Fruit fly (Drosophila melanogaster) whole organism, embryonic: ENCODE results near the gene CG43137.

ENCODE experiments used
- Asciz ChIP-seq: fragments of 200-800 bp; sonication (Bioruptor generic); optimal IDR thresholded peaks from 2 replicates; lab custom pipeline; 2017; ENCODE audit warnings: missing biosample characterization, mild to moderate bottlenecking, missing genetic modification characterization, missing genetic modification reagents
- Atf-2 ChIP-seq: fragments of 200-800 bp; sonication (Bioruptor generic); optimal IDR thresholded peaks from 2 replicates; lab custom pipeline; 2016; ENCODE audit warnings: missing biosample characterization, missing genetic modification characterization
- BEAF-32 ChIP-seq: fragments of 200-800 bp; sonication (Bioruptor generic); optimal IDR thresholded peaks from 3 replicates; lab custom pipeline; 2017; ENCODE audit warnings: missing biosample characterization, missing genetic modification characterization, mild to moderate bottlenecking, moderate library complexity, missing genetic modification reagents
- CG1024 ChIP-seq: fragments of 200-800 bp; sonication (Bioruptor generic); IDR thresholded peaks from 2 replicates; pipeline ENCODE4 v1.3.6; 2022; ENCODE audit warnings: missing biosample characterization, missing genetic modification characterization
- CG10654 ChIP-seq: fragments of 200-800 bp; sonication (Bioruptor generic); optimal IDR thresholded peaks from 2 replicates; lab custom pipeline; 2016; ENCODE audit warnings: missing biosample characterization, missing genetic modification characterization
- CG12299 ChIP-seq: fragments of 200-800 bp; sonication (Bioruptor generic); optimal IDR thresholded peaks from 2 replicates; lab custom pipeline; 2018; ENCODE audit warnings: missing biosample characterization, mild to moderate bottlenecking, missing genetic modification characterization
- CG14441 ChIP-seq: fragments of 200-800 bp; sonication (Bioruptor generic); IDR thresholded peaks from 2 replicates; pipeline ENCODE4 v1.3.6; 2022; ENCODE audit warnings: missing biosample characterization, missing genetic modification characterization
- CG15479 ChIP-seq: fragments of 200-800 bp; sonication (Bioruptor generic); optimal IDR thresholded peaks from 3 replicates; lab custom pipeline; 2019; ENCODE audit warnings: missing biosample characterization, mild to moderate bottlenecking, missing genetic modification characterization, moderate library complexity
- CG15696 ChIP-seq: fragments of 200-800 bp; sonication (Bioruptor generic); optimal IDR thresholded peaks from 2 replicates; lab custom pipeline; 2019; ENCODE audit warnings: missing biosample characterization, mild to moderate bottlenecking, missing genetic modification characterization, moderate library complexity
- CG16863 ChIP-seq: fragments of 200-800 bp; sonication (Bioruptor generic); optimal IDR thresholded peaks from 3 replicates; lab custom pipeline; 2016; ENCODE audit warnings: missing biosample characterization, missing genetic modification characterization
- CG17802 ChIP-seq: fragments of 200-800 bp; sonication (Bioruptor generic); optimal IDR thresholded peaks from 2 replicates; lab custom pipeline; 2018; ENCODE audit warnings: missing biosample characterization, mild to moderate bottlenecking, missing genetic modification characterization, moderate library complexity
- CG17912 ChIP-seq: fragments of 200-800 bp; sonication (Bioruptor generic); optimal IDR thresholded peaks from 2 replicates; lab custom pipeline; 2018; ENCODE audit warnings: missing biosample characterization, mild to moderate bottlenecking, missing genetic modification characterization
- CG18764 ChIP-seq: fragments of 200-800 bp; sonication (Bioruptor generic); optimal IDR thresholded peaks from 3 replicates; lab custom pipeline; 2016; ENCODE audit warnings: missing biosample characterization, missing genetic modification characterization
- CG31441 ChIP-seq: fragments of 200-800 bp; sonication (Bioruptor generic); IDR thresholded peaks from 2 replicates; pipeline ENCODE4 v1.3.6; 2022; ENCODE audit warnings: missing biosample characterization, missing genetic modification characterization
- CG32532 ChIP-seq: fragments of 200-800 bp; sonication (Bioruptor generic); IDR thresholded peaks from 2 replicates; pipeline ENCODE4 v1.3.6; 2022; ENCODE audit warnings: missing biosample characterization, missing genetic modification characterization
- CG3726 ChIP-seq: fragments of 200-800 bp; sonication (Bioruptor generic); IDR thresholded peaks from 3 replicates; pipeline ENCODE4, ENCODE4 v1.3.6; 2022; ENCODE audit warnings: missing biosample characterization, missing genetic modification characterization
- CG6813 ChIP-seq: fragments of 200-800 bp; sonication (Bioruptor generic); optimal IDR thresholded peaks from 2 replicates; lab custom pipeline; 2017; ENCODE audit warnings: missing biosample characterization, missing genetic modification characterization, mild to moderate bottlenecking, moderate library complexity, missing genetic modification reagents
- CG8388 ChIP-seq: fragments of 200-800 bp; sonication (Bioruptor generic); optimal IDR thresholded peaks from 2 replicates; lab custom pipeline; 2019; ENCODE audit warnings: missing biosample characterization, mild to moderate bottlenecking, missing genetic modification characterization, moderate library complexity
- CG8478 ChIP-seq: fragments of >200 bp; optimal IDR thresholded peaks from 2 replicates; lab custom pipeline; 2018
- CG8924 ChIP-seq: fragments of 200-800 bp; optimal IDR thresholded peaks from 3 replicates; lab custom pipeline; 2019; ENCODE audit warnings: missing biosample characterization, mild to moderate bottlenecking, missing genetic modification characterization, moderate library complexity
- CG9797 ChIP-seq: fragments of 200-800 bp; sonication (Bioruptor generic); optimal IDR thresholded peaks from 3 replicates; lab custom pipeline; 2018; ENCODE audit warnings: missing biosample characterization, mild to moderate bottlenecking, missing genetic modification characterization
- Dip2 ChIP-seq: fragments of 200-800 bp; sonication (Bioruptor generic); IDR thresholded peaks from 2 replicates; pipeline ENCODE4 v1.3.6; 2022; ENCODE audit warnings: missing biosample characterization, missing genetic modification characterization
- Dll ChIP-seq: fragments of 200-800 bp; sonication (Bioruptor generic); IDR thresholded peaks from 4 replicates; pipeline ENCODE4 v1.3.6; 2022; ENCODE audit warnings: missing biosample characterization, missing genetic modification characterization; ENCODE audit not compliant: partially characterized antibody
- HmgZ ChIP-seq: fragments of 200-800 bp; sonication (Bioruptor generic); optimal IDR thresholded peaks from 2 replicates; lab custom pipeline; 2018; ENCODE audit warnings: missing biosample characterization, mild to moderate bottlenecking, missing genetic modification characterization
- MBD-R2 ChIP-seq: fragments of 200-800 bp; sonication (Bioruptor generic); IDR thresholded peaks from 2 replicates; pipeline ENCODE4 v1.3.6; 2022; ENCODE audit warnings: missing biosample characterization, missing genetic modification characterization
- MTF-1 ChIP-seq: fragments of 200-800 bp; sonication (Bioruptor generic); optimal IDR thresholded peaks from 2 replicates; lab custom pipeline; 2018; ENCODE audit warnings: missing biosample characterization, mild to moderate bottlenecking, missing genetic modification characterization, borderline replicate concordance
- Pdp1 ChIP-seq, 2 experiments: fragments of 200-800 bp; sonication (Bioruptor generic); optimal IDR thresholded peaks; 3 replicates each; lab custom pipeline; 2016; ENCODE audit warnings: missing biosample characterization in 2 of 2, missing genetic modification characterization in 2 of 2, mild to moderate bottlenecking in 1 of 2, moderate library complexity in 1 of 2
- bowl ChIP-seq: fragments of 200-800 bp; sonication (Bioruptor generic); IDR thresholded peaks from 2 replicates; pipeline ENCODE4 v1.3.6; 2022; ENCODE audit warnings: missing biosample characterization, missing genetic modification characterization
- bsh ChIP-seq, 2 experiments: fragments of 200-800 bp; sonication (Bioruptor generic); optimal IDR thresholded peaks; 2 replicates each; lab custom pipeline; 2017 to 2018; ENCODE audit warnings: mild to moderate bottlenecking in 2 of 2, missing biosample characterization in 2 of 2, missing genetic modification characterization in 2 of 2, moderate library complexity in 1 of 2
- caup ChIP-seq: fragments of 200-800 bp; sonication (Bioruptor generic); optimal IDR thresholded peaks from 3 replicates; lab custom pipeline; 2017; ENCODE audit warnings: missing biosample characterization, mild to moderate bottlenecking, missing genetic modification characterization, moderate library complexity; ENCODE audit not compliant: severe bottlenecking
- dmrt11E ChIP-seq: fragments of 200-800 bp; sonication (Bioruptor generic); optimal IDR thresholded peaks from 3 replicates; lab custom pipeline; 2018; ENCODE audit warnings: missing biosample characterization, mild to moderate bottlenecking, missing genetic modification characterization, moderate library complexity
- ems ChIP-seq: fragments of 200-800 bp; sonication (Bioruptor generic); optimal IDR thresholded peaks from 3 replicates; lab custom pipeline; 2016; ENCODE audit warnings: missing biosample characterization, missing genetic modification characterization
- fd102C ChIP-seq: fragments of 200-800 bp; sonication (Bioruptor generic); optimal IDR thresholded peaks from 2 replicates; lab custom pipeline; 2018; ENCODE audit warnings: missing biosample characterization, mild to moderate bottlenecking, missing genetic modification characterization, moderate library complexity
- lbe ChIP-seq: fragments of 200-800 bp; sonication (Bioruptor generic); optimal IDR thresholded peaks from 2 replicates; lab custom pipeline; 2016; ENCODE audit warnings: missing biosample characterization, mild to moderate bottlenecking, missing genetic modification characterization
- lmd ChIP-seq: fragments of 200-800 bp; sonication (Bioruptor generic); IDR thresholded peaks from 2 replicates; pipeline ENCODE4 v1.3.6; 2022; ENCODE audit warnings: missing biosample characterization, missing genetic modification characterization
- lov ChIP-seq, 2 experiments: fragments of 200-800 bp in 1 of 2; fragments of >200 bp in 1 of 2; sonication (Bioruptor generic) in 1 of 2; IDR thresholded peaks in 1 of 2; optimal IDR thresholded peaks in 1 of 2; 2 replicates in 1 of 2; 3 replicates in 1 of 2; pipeline versions ENCODE4 v1.3.6 to Lab custom; 2017 to 2022; ENCODE audit warnings: missing biosample characterization in 1 of 2, missing genetic modification characterization in 1 of 2
- mam ChIP-seq: fragments of 200-800 bp; sonication (Bioruptor generic); optimal IDR thresholded peaks from 3 replicates; lab custom pipeline; 2016; ENCODE audit warnings: missing biosample characterization, missing genetic modification characterization
- mirr ChIP-seq: fragments of 200-800 bp; sonication (Bioruptor generic); optimal IDR thresholded peaks from 3 replicates; lab custom pipeline; 2018; ENCODE audit warnings: missing biosample characterization, mild to moderate bottlenecking, missing genetic modification characterization
- oc ChIP-seq: fragments of 200-800 bp; sonication (Bioruptor generic); optimal IDR thresholded peaks from 2 replicates; lab custom pipeline; 2018; ENCODE audit warnings: missing biosample characterization, mild to moderate bottlenecking, missing genetic modification characterization, moderate library complexity
- pho ChIP-seq: fragments of 200-800 bp; sonication (Bioruptor generic); optimal IDR thresholded peaks from 2 replicates; lab custom pipeline; 2016; ENCODE audit warnings: missing biosample characterization, missing genetic modification characterization
- pzg ChIP-seq: fragments of 200-800 bp; sonication (Bioruptor generic); optimal IDR thresholded peaks from 3 replicates; lab custom pipeline; 2018; ENCODE audit warnings: missing biosample characterization, mild to moderate bottlenecking, missing genetic modification characterization, moderate library complexity
- sc ChIP-seq, 3 experiments: fragments of >200 bp in 2 of 3; fragments of 200-800 bp in 1 of 3; sonication (Bioruptor generic) in 1 of 3; optimal IDR thresholded peaks; 2 replicates in 2 of 3; 3 replicates in 1 of 3; lab custom pipeline; 2017; ENCODE audit warnings: mild to moderate bottlenecking in 1 of 3, missing biosample characterization in 1 of 3, missing genetic modification characterization in 1 of 3, missing genetic modification reagents in 1 of 3
- slbo ChIP-seq: fragments of 200-800 bp; sonication (Bioruptor generic); IDR thresholded peaks from 2 replicates; pipeline ENCODE4 v1.3.6; 2022; ENCODE audit warnings: missing biosample characterization, missing genetic modification characterization
- so ChIP-seq: fragments of 200-800 bp; sonication (Bioruptor generic); IDR thresholded peaks from 3 replicates; pipeline ENCODE4 v1.3.6; 2022; ENCODE audit warnings: missing biosample characterization, missing genetic modification characterization
- unc-4 ChIP-seq: fragments of 200-800 bp; sonication (Bioruptor generic); IDR thresholded peaks from 2 replicates; pipeline ENCODE4 v1.3.6; 2022; ENCODE audit warnings: missing biosample characterization, missing genetic modification characterization; ENCODE audit not compliant: partially characterized antibody
- usp ChIP-seq: fragments of >200 bp; optimal IDR thresholded peaks from 2 replicates; lab custom pipeline; 2017; ENCODE audit warnings: missing biosample characterization, missing genetic modification characterization
- zfh2 ChIP-seq: fragments of 200-800 bp; sonication (Bioruptor generic); optimal IDR thresholded peaks from 2 replicates; lab custom pipeline; 2016; ENCODE audit warnings: missing biosample characterization, missing genetic modification characterization

Gene CG43137

DNA sequence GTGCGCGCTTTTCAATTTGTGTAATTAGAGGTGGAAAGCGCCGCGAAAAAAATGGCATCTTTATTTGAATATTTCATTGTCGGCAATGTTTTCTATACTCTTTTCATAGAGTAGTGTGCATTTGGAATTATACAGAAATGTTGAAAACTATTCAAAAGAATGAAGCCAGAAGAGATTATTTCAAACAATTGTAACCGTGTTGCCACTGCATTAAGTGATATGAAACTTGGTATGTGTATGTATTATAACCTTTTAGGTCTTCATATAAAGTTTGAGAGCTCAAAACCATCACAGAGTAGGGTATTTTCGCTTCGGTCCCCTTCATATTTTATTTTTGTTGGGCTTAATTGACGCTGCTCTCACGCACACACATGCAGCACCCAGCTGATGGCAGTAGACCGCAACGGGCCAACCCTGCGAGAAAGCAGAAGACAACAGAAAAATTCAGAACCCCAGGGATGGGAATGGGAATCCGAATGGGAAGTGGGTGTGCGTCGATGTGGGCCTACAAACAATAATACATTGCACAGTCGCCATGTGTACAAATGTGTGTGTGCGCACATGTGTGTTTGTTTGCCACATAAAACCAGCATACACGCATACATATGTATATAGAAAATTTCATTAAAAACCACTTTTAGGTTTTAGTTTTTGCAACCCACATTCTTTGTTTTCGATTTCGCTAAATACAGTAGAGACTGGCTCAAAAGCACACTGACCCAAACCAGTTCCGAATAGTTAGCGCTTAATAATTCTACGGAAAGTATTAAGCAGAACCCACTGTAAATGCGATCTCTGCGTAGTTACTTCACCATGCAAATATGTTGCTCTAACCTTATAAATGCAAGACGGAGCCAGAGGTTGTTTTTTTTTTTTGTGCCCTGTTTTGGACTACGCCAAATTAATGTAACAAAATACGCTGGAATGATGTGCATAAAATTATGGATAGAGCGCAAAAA, 29.9 kb upstream of the CG43137 start (continued):
- TF ChIP-seq lbe (GFP tag; lab: Kevin White, UChicago) (no peak), lov (optimal IDR thresholded peaks at IDR 0.05; lab: Kevin White, UChicago) (no peak), lov (GFP tag; IDR thresholded peaks at IDR 0.05; lab: Robert Waterston, UW) (no peak), CG18764 (GFP tag; lab: Kevin White, UChicago) (no peak), CG31441 (GFP tag; lab: Robert Waterston, UW) (peak; percentile 36; the same call in 1 of the 2 replicates), CG8478 (lab: Kevin White, UChicago) (no peak), ems (GFP tag; lab: Kevin White, UChicago) (peak; percentile 7), Pdp1 (GFP tag; optimal IDR thresholded peaks at IDR 0.05; lab: Kevin White, UChicago) (no peak), mirr (GFP tag; lab: Kevin White, UChicago) (no peak), CG10654 (no peak), lmd (GFP tag; lab: Robert Waterston, UW) (no peak), bowl (no peak), CG17912 (GFP tag; lab: Kevin White, UChicago) (no peak), slbo (GFP tag; lab: Robert Waterston, UW) (peak; percentile 45; the same call in 1 of the 2 replicates), fd102C (GFP tag; lab: Kevin White, UChicago) (no peak), CG32532 (peak; percentile 5; the same call in 1 of the 2 replicates), Dll (GFP tag; lab: Robert Waterston, UW) (no peak), pho (GFP tag; lab: Kevin White, UChicago) (no peak), Asciz (GFP tag; lab: Kevin White, UChicago) (no peak), HmgZ (no peak), usp (GFP tag; lab: Kevin White, UChicago) (no peak), zfh2 (GFP tag; lab: Kevin White, UChicago) (peak; percentile 3), caup (GFP tag; lab: Kevin White, UChicago) (no peak), CG17802 (tag; lab: Kevin White, UChicago) (no peak), MTF-1 (GFP tag; lab: Kevin White, UChicago) (no peak), CG6813 (GFP tag; lab: Kevin White, UChicago) (no peak), pzg (GFP tag; lab: Kevin White, UChicago) (no peak), mam (no peak), CG15696 (no peak), CG8388 (GFP tag; lab: Kevin White, UChicago) (no peak), CG16863 (GFP tag; lab: Kevin White, UChicago) (no peak), CG9797 (no peak), oc (no peak), CG1024 (no peak), sc (optimal IDR thresholded peaks at IDR 0.05; lab: Kevin White, UChicago) (no peak), sc (GFP tag; optimal IDR thresholded peaks at IDR 0.05; lab: Kevin White, UChicago) (no peak), CG8924 (peak; percentile 31), unc-4 (GFP tag; lab: Robert Waterston, UW) (no peak), bsh (GFP tag; optimal IDR thresholded peaks at IDR 0.05; lab: Kevin White, UChicago) (peak in 1 of 2 experiments; percentile 48), dmrt11E (peak; percentile 43), CG15479 (GFP tag; lab: Kevin White, UChicago) (no peak), BEAF-32 (GFP tag; lab: Kevin White, UChicago) (no peak), so (no peak), CG12299 (tag; lab: Kevin White, UChicago) (no peak), MBD-R2 (GFP tag; lab: Robert Waterston, UW) (no peak), CG3726 (GFP tag; lab: Robert Waterston, UW) (no peak), Dip2 (GFP tag; lab: Robert Waterston, UW) (no peak), CG14441 (GFP tag; lab: Robert Waterston, UW) (no peak), Atf-2 (GFP tag; lab: Kevin White, UChicago) (no peak)
